Worm (Caenorhabditis elegans): ENCODE measurements around the gene str-190.

- TF ChIP-seq him-1 (tag; optimal IDR thresholded peaks at IDR 0.05) (no peak), dao-5 (tag; optimal IDR thresholded peaks at IDR 0.05) (no peak), W03F9.2 (tag; optimal IDR thresholded peaks at IDR 0.05) (no peak)
Measured at ce11 chrV:7485000-7485399, 6.7 kb upstream of the str-190 start, which contains the start of gene srbc-8.

Data from whole organism, L4/young adult.